Worm (Caenorhabditis elegans): ENCODE results near the gene lips-6.

Gene lips-6

ce11 chrIV:12032383-12032782 lies 16.9 kb upstream of the lips-6 start (continued):
- TF ChIP-seq Y67H2A.10 (GFP tag; conservative IDR thresholded peaks at IDR 0.05) (no peak; the same call in 1 of the 2 replicates), mel-28 (tag; optimal IDR thresholded peaks at IDR 0.05; ENCODE audit: borderline replicate concordance) (no peak), snpc-3.4 (tag; optimal IDR thresholded peaks at IDR 0.05) (no peak), F57A8.1 (GFP tag; optimal IDR thresholded peaks at IDR 0.05) (no peak), repo-1 (tag; optimal IDR thresholded peaks at IDR 0.05) (peak; percentile 79), nfya-1 (tag; optimal IDR thresholded peaks at IDR 0.05; ENCODE audit: borderline replicate concordance, insufficient read depth) (no peak), let-607 (tag; optimal IDR thresholded peaks at IDR 0.05) (peak; percentile 27 to 87), F52B5.7 (tag; optimal IDR thresholded peaks at IDR 0.05) (no peak), Y53G8AR.9 (GFP tag; conservative IDR thresholded peaks at IDR 0.05) (no peak; the same call in 1 of the 2 replicates), aptf-3 (GFP tag; IDR thresholded peaks at IDR 0.05) (no peak), Y53F4B.3 (GFP tag; IDR thresholded peaks at IDR 0.05) (no peak), madf-6 (GFP tag; IDR thresholded peaks at IDR 0.05) (no peak), athp-1 (tag; optimal IDR thresholded peaks at IDR 0.05) (peak; percentile 84), efl-1 (GFP tag; optimal IDR thresholded peaks at IDR 0.05) (no peak), rpc-1 (optimal IDR thresholded peaks at IDR 0.05) (no peak), rpc-1 (tag; optimal IDR thresholded peaks at IDR 0.05) (no peak), nfyb-1 (GFP tag; IDR thresholded peaks at IDR 0.05) (peak; percentile 76), him-1 (tag; optimal IDR thresholded peaks at IDR 0.05) (no peak), ztf-3 (GFP tag; optimal IDR thresholded peaks at IDR 0.05) (peak; percentile 58), ztf-28 (GFP tag; IDR thresholded peaks at IDR 0.05) (no peak), ztf-18 (tag; optimal IDR thresholded peaks at IDR 0.05) (peak; percentile 43), lir-1 (GFP tag; conservative IDR thresholded peaks at IDR 0.05) (no peak; the same call in 1 of the 2 replicates), dpl-1 (GFP tag; optimal IDR thresholded peaks at IDR 0.05) (no peak), sptf-2 (GFP tag; optimal IDR thresholded peaks at IDR 0.05) (no peak), F57C9.4 (tag; optimal IDR thresholded peaks at IDR 0.05) (no peak), dox-1 (GFP tag; IDR thresholded peaks at IDR 0.05) (peak; percentile 86), zfh-2 (GFP tag; conservative IDR thresholded peaks at IDR 0.05) (peak; percentile 82), unc-130 (GFP tag; optimal IDR thresholded peaks at IDR 0.05) (no peak), nhr-27 (tag; optimal IDR thresholded peaks at IDR 0.05) (no peak)

ce11 chrIV:12031003-12031402 lies 15.5 kb upstream of the lips-6 start, which contains the start of the genes T12G3.6 and mrpl-51:
Gene T12G3.6 (minus strand): TSS chrIV:12031271.
Gene mrpl-51 (plus strand): TSS chrIV:12031324.
- TF ChIP-seq lin-54 (GFP tag; optimal IDR thresholded peaks at IDR 0.05) (peak; percentile 21), chd-7 (tag; optimal IDR thresholded peaks at IDR 0.05) (no peak), ama-1 (optimal IDR thresholded peaks at IDR 0.05) (no peak), ama-1 (GFP tag; optimal IDR thresholded peaks at IDR 0.05) (no peak), xnd-1 (tag; optimal IDR thresholded peaks at IDR 0.05) (peak; percentile 45), ztf-18 (tag; optimal IDR thresholded peaks at IDR 0.05) (no peak), F57C9.4 (tag; optimal IDR thresholded peaks at IDR 0.05) (no peak), madf-6 (GFP tag; IDR thresholded peaks at IDR 0.05) (peak; percentile 78), Y67H2A.10 (GFP tag; conservative IDR thresholded peaks at IDR 0.05) (no peak), madf-8 (GFP tag; conservative IDR thresholded peaks at IDR 0.05) (peak; percentile 36), D2030.7 (GFP tag; IDR thresholded peaks at IDR 0.05) (peak; percentile 22; the same call in 1 of the 2 replicates), efl-1 (GFP tag; optimal IDR thresholded peaks at IDR 0.05) (peak; percentile 73), F10E7.11 (tag; optimal IDR thresholded peaks at IDR 0.05) (no peak)

ce11 chrIV:12029722-12030182 lies 14.3 kb upstream of the lips-6 start, which contains the start of gene T12G3.11:
Gene T12G3.11 (minus strand): TSS chrIV:12029772.
- TF ChIP-seq hlh-26 (GFP tag; conservative IDR thresholded peaks at IDR 0.05) (no peak), lin-54 (GFP tag; optimal IDR thresholded peaks at IDR 0.05) (peak; percentile 38), ceh-100 (GFP tag; IDR thresholded peaks at IDR 0.05) (no peak), hsf-1 (GFP tag; IDR thresholded peaks at IDR 0.05) (no peak), lsl-1 (GFP tag; optimal IDR thresholded peaks at IDR 0.05) (peak; percentile 26), dpl-1 (GFP tag; optimal IDR thresholded peaks at IDR 0.05) (peak; percentile 27), F23B12.7 (tag; optimal IDR thresholded peaks at IDR 0.05; ENCODE audit: insufficient read depth) (peak; percentile 46), pha-4 (tag; optimal IDR thresholded peaks at IDR 0.05) (no peak), gei-17 (GFP tag; optimal IDR thresholded peaks at IDR 0.05) (no peak), B0261.1 (tag; optimal IDR thresholded peaks at IDR 0.05) (no peak), ZK185.1 (tag; optimal IDR thresholded peaks at IDR 0.05; ENCODE audit: poor library complexity, severe bottlenecking) (no peak), Y67H2A.10 (GFP tag; conservative IDR thresholded peaks at IDR 0.05) (no peak), efl-1 (GFP tag; optimal IDR thresholded peaks at IDR 0.05) (peak; percentile 28), lin-35 (GFP tag; optimal IDR thresholded peaks at IDR 0.05) (peak in 1 of 3 experiments; percentile 32)

Data from whole organism, young adult.